Fruit fly (Drosophila melanogaster) whole organism, pupa: ENCODE data around the gene CG17005.
A peak's percentile ranks its signal among the peaks of the same experiment; 100 is the strongest.

Source experiments
- CG10348 ChIP-seq: fragments of 200-800 bp; sonication (Bioruptor generic); IDR thresholded peaks from 2 replicates; pipeline ENCODE4 v1.3.6; 2022; ENCODE audit warnings: missing biosample characterization, missing genetic modification characterization
- CG13204 ChIP-seq: fragments of 200-800 bp; sonication (Bioruptor generic); optimal IDR thresholded peaks from 2 replicates; lab custom pipeline; 2018; ENCODE audit warnings: missing biosample characterization, mild to moderate bottlenecking, missing genetic modification characterization, moderate library complexity
- CG14655 ChIP-seq: fragments of 200-800 bp; sonication (Bioruptor generic); optimal IDR thresholded peaks from 3 replicates; lab custom pipeline; 2017; ENCODE audit warnings: mild to moderate bottlenecking, missing biosample characterization, missing genetic modification reagents, missing genetic modification characterization
- CG17806 ChIP-seq: fragments of 200-800 bp; sonication (Bioruptor generic); optimal IDR thresholded peaks from 2 replicates; lab custom pipeline; 2018; ENCODE audit warnings: missing biosample characterization, mild to moderate bottlenecking, missing genetic modification characterization, moderate library complexity
- CG32121 ChIP-seq: fragments of 200-800 bp; sonication (Bioruptor generic); IDR thresholded peaks from 2 replicates; pipeline ENCODE4 v1.3.6; 2022; ENCODE audit warnings: missing biosample characterization, missing genetic modification characterization
- CG34367 ChIP-seq: fragments of 200-800 bp; sonication (Bioruptor generic); optimal IDR thresholded peaks from 2 replicates; lab custom pipeline; 2018; ENCODE audit warnings: missing biosample characterization, mild to moderate bottlenecking, missing genetic modification characterization
- CG4496 ChIP-seq: fragments of 200-800 bp; sonication (Bioruptor generic); IDR thresholded peaks from 3 replicates; pipeline ENCODE4 v1.3.6; 2022; ENCODE audit warnings: missing biosample characterization, missing genetic modification characterization
- CG8159 ChIP-seq: fragments of 200-800 bp; sonication (Bioruptor generic); optimal IDR thresholded peaks from 3 replicates; lab custom pipeline; 2018; ENCODE audit warnings: missing biosample characterization, mild to moderate bottlenecking, missing genetic modification characterization, moderate library complexity
- CG8301 ChIP-seq: fragments of 200-800 bp; sonication (Bioruptor generic); optimal IDR thresholded peaks from 2 replicates; lab custom pipeline; 2018; ENCODE audit warnings: missing biosample characterization, mild to moderate bottlenecking, missing genetic modification characterization
- CG9948 ChIP-seq: fragments of 200-800 bp; sonication (Bioruptor generic); optimal IDR thresholded peaks from 2 replicates; lab custom pipeline; 2018; ENCODE audit warnings: missing biosample characterization, mild to moderate bottlenecking, missing genetic modification characterization, moderate library complexity
- D1 ChIP-seq: fragments of 200-800 bp; sonication (Bioruptor generic); optimal IDR thresholded peaks from 2 replicates; lab custom pipeline; 2018; ENCODE audit warnings: missing biosample characterization, mild to moderate bottlenecking, missing genetic modification characterization, moderate library complexity
- EcR ChIP-seq: fragments of 200-800 bp; sonication (Bioruptor generic); optimal IDR thresholded peaks from 3 replicates; lab custom pipeline; 2019; ENCODE audit warnings: missing biosample characterization, missing genetic modification characterization, mild to moderate bottlenecking, moderate library complexity, missing genetic modification reagents
- Ets98B ChIP-seq: fragments of 200-800 bp; sonication (Bioruptor generic); IDR thresholded peaks from 2 replicates; pipeline ENCODE4 v1.3.6; 2022; ENCODE audit warnings: missing biosample characterization, missing genetic modification characterization
- Pif1A ChIP-seq: fragments of 200-800 bp; sonication (Bioruptor generic); optimal IDR thresholded peaks from 3 replicates; lab custom pipeline; 2016; ENCODE audit warnings: missing biosample characterization, missing genetic modification characterization
- Pif1B ChIP-seq: fragments of 200-800 bp; sonication (Bioruptor generic); optimal IDR thresholded peaks from 3 replicates; lab custom pipeline; 2016; ENCODE audit warnings: missing biosample characterization, missing genetic modification characterization
- fd96Ca ChIP-seq: fragments of 200-800 bp; sonication (Bioruptor generic); IDR thresholded peaks from 3 replicates; pipeline ENCODE4 v1.3.6; 2022; ENCODE audit warnings: missing biosample characterization, missing genetic modification characterization

The CG17005 gene

dm6 chr2L:9350170-9350569 lies 22.6 kb downstream of the CG17005 start, which contains the start of gene CG13110:
TSS of gene CG13110 (plus strand) at chr2L:9350470.
- TF ChIP-seq CG32121 (GFP tag; lab: Robert Waterston, UW) (no peak), Ets98B (GFP tag; lab: Robert Waterston, UW) (no peak), CG17806 (tag; lab: Kevin White, UChicago) (no peak), CG13204 (no peak)

- TF ChIP-seq D1, result no peak
Measured at dm6 chr2L:9367340-9367739, 39.8 kb downstream of the CG17005 start, which contains the start of gene CG34181. TSS of gene CG34181 (plus strand) at chr2L:9367640.

dm6 chr2L:9369724-9370123 lies 42.2 kb downstream of the CG17005 start:
- TF ChIP-seq CG8159 (tag; lab: Kevin White, UChicago) (no peak), CG9948 (tag; lab: Kevin White, UChicago) (no peak), Ets98B (GFP tag; lab: Robert Waterston, UW) (no peak), CG8301 (tag; lab: Kevin White, UChicago) (no peak), fd96Ca (GFP tag; lab: Robert Waterston, UW) (no peak), CG4496 (GFP tag; lab: Robert Waterston, UW) (no peak), CG14655 (GFP tag; lab: Kevin White, UChicago) (no peak), CG10348 (no peak), D1 (no peak), CG32121 (GFP tag; lab: Robert Waterston, UW) (no peak), CG34367 (no peak), EcR (GFP tag; lab: Kevin White, UChicago) (no peak), Pif1B (GFP tag; lab: Kevin White, UChicago) (no peak), Pif1A (GFP tag; lab: Kevin White, UChicago) (no peak), CG17806 (tag; lab: Kevin White, UChicago) (no peak)

- TF ChIP-seq CG9948 (tag; lab: Kevin White, UChicago), result no peak
- TF ChIP-seq CG10348, result 0 out of 2 replicates have a peak, but pooled peaks have one; percentile 21
Measured at dm6 chr2L:9377789-9378188, 50.2 kb downstream of the CG17005 start.
